Fruit fly (Drosophila melanogaster) whole organism, wandering third instar larva: ENCODE data around the gene CG9727.

Source experiments
- HLH106 ChIP-seq: fragments of 200-800 bp; optimal IDR thresholded peaks from 3 replicates; lab custom pipeline; 2019; ENCODE audit warnings: missing biosample characterization, mild to moderate bottlenecking, missing genetic modification characterization, moderate library complexity
- lola ChIP-seq: fragments of >200 bp; optimal IDR thresholded peaks from 2 replicates; lab custom pipeline; 2017; ENCODE audit warnings: missing biosample characterization, missing genetic modification characterization

- TF ChIP-seq HLH106 (no peak), lola (GFP tag; lab: Kevin White, UChicago) (no peak)
These were observed 47.3 kb downstream of the CG9727 start for dm6 chr3R:6409153-6409571.
